Fruit fly (Drosophila melanogaster): ENCODE measurements around the gene CG34300.

DNA sequence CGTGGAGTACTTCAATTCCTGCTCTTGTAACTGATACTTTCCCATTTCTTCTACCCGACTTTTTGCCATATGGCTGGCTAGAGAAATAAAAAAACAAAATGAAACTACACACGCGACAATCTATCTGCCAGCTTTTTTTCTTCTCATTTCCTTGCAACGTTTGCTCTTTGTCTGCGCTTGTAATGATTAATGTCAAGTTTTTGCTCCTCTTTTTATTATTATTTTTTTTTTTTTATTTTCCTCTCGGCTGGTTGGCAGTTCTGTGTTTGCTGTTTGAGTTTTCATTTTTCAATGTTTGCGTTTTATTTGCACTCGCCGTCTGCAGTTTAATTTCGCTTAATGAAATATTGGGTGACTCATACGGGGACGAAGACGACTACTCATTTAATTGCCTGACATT, 20.2 kb upstream of the CG34300 start:
- TF ChIP-seq CG7045 (GFP tag; optimal IDR thresholded peaks at IDR 0.05) (no peak), CG1620 (GFP tag; optimal IDR thresholded peaks at IDR 0.05) (no peak), ovo (GFP tag; optimal IDR thresholded peaks at IDR 0.05) (no peak), CG7101 (tag; optimal IDR thresholded peaks at IDR 0.05) (no peak), pad (GFP tag; optimal IDR thresholded peaks at IDR 0.05) (no peak), CG33017 (tag; optimal IDR thresholded peaks at IDR 0.05) (no peak)
